Worm (Caenorhabditis elegans) whole organism, mixed stage, embryonic: Measurements from ENCODE around the gene vps-33.2.

Experiments used
- M03D4.4 ChIP-seq: sonication (generic microtip); optimal IDR thresholded peaks from 2 replicates; lab custom pipeline; 2017; ENCODE audit warnings: mild to moderate bottlenecking, missing genetic modification characterization, missing compliant biosample characterization
- ceh-43 ChIP-seq: fragments of 200-800 bp; sonication (Bioruptor generic); optimal IDR thresholded peaks from 2 replicates; lab custom pipeline; 2018; ENCODE audit warnings: mild to moderate bottlenecking, missing genetic modification characterization, moderate library complexity, missing compliant biosample characterization
- drap-1 ChIP-seq: fragments of 200-800 bp; sonication (Bioruptor generic); optimal IDR thresholded peaks from 3 replicates; lab custom pipeline; 2018; ENCODE audit warnings: mild to moderate bottlenecking, missing genetic modification characterization, missing compliant biosample characterization
- elt-3 ChIP-seq: fragments of 150-350 bp; optimal IDR thresholded peaks from 2 replicates; lab custom pipeline; 2014; ENCODE audit warnings: missing biosample characterization, missing genetic modification characterization
- lin-13 ChIP-seq: fragments of 150-350 bp; optimal IDR thresholded peaks from 2 replicates; lab custom pipeline; 2014; ENCODE audit warnings: missing biosample characterization, missing genetic modification characterization
- lsy-2 ChIP-seq: fragments of 150-350 bp; optimal IDR thresholded peaks from 2 replicates; lab custom pipeline; 2014; ENCODE audit warnings: missing biosample characterization, missing genetic modification characterization
- mep-1 ChIP-seq: fragments of 150-350 bp; optimal IDR thresholded peaks from 2 replicates; lab custom pipeline; 2017; ENCODE audit warnings: missing biosample characterization, missing genetic modification reagents, missing genetic modification characterization, inconsistent platforms
- nhr-237 ChIP-seq: fragments of 150-350 bp; optimal IDR thresholded peaks from 2 replicates; lab custom pipeline; 2014; ENCODE audit warnings: missing biosample characterization, missing genetic modification characterization
- nhr-28 ChIP-seq: fragments of 150-350 bp; optimal IDR thresholded peaks from 2 replicates; lab custom pipeline; 2014; ENCODE audit warnings: missing biosample characterization, missing genetic modification characterization
- nhr-76 ChIP-seq: sonication (generic microtip); optimal IDR thresholded peaks from 2 replicates; lab custom pipeline; 2017; ENCODE audit warnings: missing biosample characterization, missing genetic modification characterization
- sem-2 ChIP-seq: fragments of 200-800 bp; sonication (Bioruptor generic); optimal IDR thresholded peaks from 2 replicates; lab custom pipeline; 2018; ENCODE audit warnings: mild to moderate bottlenecking, missing genetic modification characterization, missing compliant biosample characterization
- snpc-4 ChIP-seq: fragments of 150-350 bp; optimal IDR thresholded peaks from 2 replicates; lab custom pipeline; 2014; ENCODE audit warnings: missing biosample characterization, missing genetic modification characterization
- unc-62 ChIP-seq: fragments of 150-350 bp; optimal IDR thresholded peaks from 2 replicates; lab custom pipeline; 2014; ENCODE audit warnings: missing biosample characterization, missing genetic modification reagents, missing genetic modification characterization
- zip-8 ChIP-seq: fragments of 150-350 bp; optimal IDR thresholded peaks from 2 replicates; lab custom pipeline; 2014; ENCODE audit warnings: missing biosample characterization, missing genetic modification characterization

ce11 chrII:6629775-6630174 is 28.8 kb downstream of the vps-33.2 start:
- TF ChIP-seq nhr-28: no peak
- no peak for TF ChIP-seq lin-13 (tag; lab: Kevin White, UChicago)
- TF ChIP-seq lsy-2 (tag; lab: Kevin White, UChicago): no peak
- TF ChIP-seq zip-8 (tag; lab: Kevin White, UChicago): no peak
- no peak for TF ChIP-seq snpc-4 (tag; lab: Kevin White, UChicago)
- TF ChIP-seq nhr-76 (tag; lab: Kevin White, UChicago): no peak
- TF ChIP-seq unc-62 (GFP tag; lab: Kevin White, UChicago): no peak
- no peak for TF ChIP-seq elt-3 (tag; lab: Kevin White, UChicago)
- TF ChIP-seq M03D4.4: no peak
- no peak for TF ChIP-seq sem-2 (GFP tag; lab: Kevin White, UChicago)
- TF ChIP-seq mep-1 (tag; lab: Kevin White, UChicago): no peak
- no peak for TF ChIP-seq ceh-43
- no peak for TF ChIP-seq drap-1 (GFP tag; lab: Kevin White, UChicago)
- TF ChIP-seq nhr-237 (tag; lab: Kevin White, UChicago): no peak
